Worm (Caenorhabditis elegans): ENCODE results near the gene clec-54.

clec-54 gene

DNA sequence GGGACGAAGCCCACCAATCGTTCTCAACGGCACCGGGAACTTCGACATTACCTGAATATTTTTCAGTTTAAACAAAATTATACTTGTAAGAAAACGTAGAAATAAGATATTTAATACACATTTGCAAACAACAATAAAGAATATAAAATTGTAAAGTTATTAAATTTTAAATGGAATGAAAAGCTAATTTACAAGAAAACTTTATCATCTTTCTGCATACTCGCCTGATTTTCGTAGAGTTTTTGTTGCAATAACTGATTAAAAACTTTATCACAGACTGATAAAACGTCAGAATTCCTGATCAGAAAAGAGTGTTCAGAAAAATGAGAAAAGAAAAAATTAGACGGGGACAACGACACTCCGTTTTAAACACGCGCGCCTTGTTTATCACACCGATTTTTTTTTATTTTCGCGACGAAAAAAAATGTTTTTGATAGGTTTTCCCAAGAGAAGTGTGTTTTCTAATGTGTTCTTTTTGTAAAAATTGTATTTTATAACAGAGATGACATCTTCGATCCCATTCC lies 29.4 kb upstream of the clec-54 start, which contains the start of the genes dlat-1 and fntb-1:
Gene dlat-1, minus strand, starts transcription at position 51 of the 524 bp plus-strand sequence.
Gene fntb-1, plus strand, starts transcription at position 412 of the 524 bp plus-strand sequence.
- TF ChIP-seq mec-3 (tag; optimal IDR thresholded peaks at IDR 0.05; ENCODE audit: borderline replicate concordance), result no peak
- TF ChIP-seq elt-2 (tag; optimal IDR thresholded peaks at IDR 0.05), result peak; percentile 89

DNA sequence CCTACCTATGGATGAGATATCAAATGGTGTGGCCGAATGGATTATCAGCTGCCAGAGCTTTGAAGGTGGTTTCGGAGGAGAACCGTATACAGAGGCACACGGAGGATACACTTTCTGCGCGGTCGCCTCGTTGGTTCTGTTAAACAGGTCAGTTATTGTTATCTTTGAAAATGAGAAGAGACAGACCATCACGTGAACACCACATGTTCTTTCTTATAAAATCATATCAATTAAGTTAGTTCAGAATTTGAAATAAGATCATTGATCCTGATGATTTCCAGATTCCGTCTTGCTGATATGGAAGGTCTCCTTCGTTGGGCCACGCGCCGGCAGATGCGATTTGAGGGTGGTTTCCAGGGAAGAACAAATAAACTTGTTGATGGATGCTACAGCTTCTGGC lies 28.0 kb upstream of the clec-54 start:
- TF ChIP-seq ahr-1 (tag; optimal IDR thresholded peaks at IDR 0.05) (no peak), syd-9 (tag; optimal IDR thresholded peaks at IDR 0.05) (no peak), ceh-34 (tag; optimal IDR thresholded peaks at IDR 0.05) (no peak), pat-9 (tag; optimal IDR thresholded peaks at IDR 0.05) (no peak), sox-4 (tag; optimal IDR thresholded peaks at IDR 0.05) (no peak), hlh-30 (tag; optimal IDR thresholded peaks at IDR 0.05; ENCODE audit: insufficient read depth) (no peak)

DNA sequence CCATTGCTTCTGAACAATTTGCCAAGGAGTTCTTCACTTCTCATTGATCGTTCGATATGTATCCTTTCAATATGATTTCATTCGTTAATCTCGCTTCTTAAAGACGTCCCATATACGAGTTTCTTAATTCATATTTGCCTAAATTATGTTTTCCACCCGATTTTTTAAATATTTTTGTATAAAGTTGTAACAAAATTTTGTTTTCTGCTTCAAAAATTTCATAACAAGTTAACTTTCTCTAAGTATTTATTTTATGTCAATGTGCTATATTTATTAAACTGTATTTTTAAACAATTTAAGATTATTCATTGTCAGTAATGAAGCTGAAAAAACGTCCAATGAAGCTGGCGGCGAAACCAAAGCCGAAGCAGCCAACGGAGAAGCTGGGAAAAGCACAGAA lies 27.3 kb upstream of the clec-54 start, which contains the start of gene F23B12.7:
Gene F23B12.7, plus strand, starts transcription at position 301 of the 400 bp plus-strand sequence.
- TF ChIP-seq ceh-22 (tag; optimal IDR thresholded peaks at IDR 0.05) (no peak), nhr-232 (tag; optimal IDR thresholded peaks at IDR 0.05) (no peak), K09A11.1 (tag; optimal IDR thresholded peaks at IDR 0.05; ENCODE audit: insufficient read depth) (no peak), ets-4 (tag; optimal IDR thresholded peaks at IDR 0.05) (no peak), ceh-2 (tag; optimal IDR thresholded peaks at IDR 0.05) (no peak), syd-9 (tag; optimal IDR thresholded peaks at IDR 0.05) (no peak), pat-9 (tag; optimal IDR thresholded peaks at IDR 0.05) (no peak), ama-1 (optimal IDR thresholded peaks at IDR 0.05) (no peak), gmeb-2 (tag; optimal IDR thresholded peaks at IDR 0.05) (no peak)

DNA sequence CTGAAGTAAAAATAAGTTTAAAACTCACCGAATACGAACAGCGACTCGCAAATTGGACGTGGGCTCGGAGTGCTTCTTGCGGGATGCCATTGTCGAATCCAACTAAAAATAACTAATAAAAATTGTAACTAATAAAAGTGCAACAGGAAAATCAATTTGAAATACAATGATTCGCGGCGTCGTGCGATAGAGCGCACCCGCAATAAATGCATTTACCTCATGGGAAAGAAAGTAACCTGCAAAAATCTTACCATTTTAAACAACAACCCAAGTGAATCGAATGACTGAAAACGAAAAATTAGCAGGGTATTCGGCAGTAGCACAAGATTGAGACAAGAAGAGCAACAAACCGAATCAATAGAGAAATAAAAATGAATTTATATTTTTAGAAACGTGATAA lies 20.1 kb upstream of the clec-54 start, which contains the start of gene bmk-1:
Gene bmk-1, minus strand, starts transcription at position 359 of the 400 bp plus-strand sequence.
- TF ChIP-seq pat-9 (tag; optimal IDR thresholded peaks at IDR 0.05), result no peak
- no peak for TF ChIP-seq ref-2 (tag; optimal IDR thresholded peaks at IDR 0.05)
- peak; percentile 48 for TF ChIP-seq unc-42 (tag; optimal IDR thresholded peaks at IDR 0.05)

DNA sequence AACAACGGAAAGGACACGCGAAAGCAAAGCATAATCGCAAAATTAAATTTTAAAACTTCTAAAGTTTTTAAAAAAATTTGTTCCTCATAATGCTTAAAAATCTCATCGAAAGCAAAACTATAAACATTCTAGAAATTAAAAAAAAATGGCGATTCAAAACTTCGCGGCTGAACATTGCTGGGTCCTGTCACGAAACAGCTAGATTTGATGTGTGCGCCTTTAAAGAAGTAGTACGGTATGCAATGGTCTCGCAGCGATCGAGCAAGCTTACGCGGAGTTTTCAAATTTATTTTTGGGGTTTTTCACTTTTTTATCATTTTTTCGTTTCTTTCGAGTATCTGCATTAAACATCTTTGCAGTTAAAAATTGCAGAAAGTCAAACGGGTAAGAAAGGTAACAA lies 19.6 kb upstream of the clec-54 start, which contains the start of gene coh-3:
Gene coh-3, plus strand, starts transcription at position 353 of the 400 bp plus-strand sequence.
- TF ChIP-seq lim-6 (tag; optimal IDR thresholded peaks at IDR 0.05) (no peak), hlh-8 (tag; optimal IDR thresholded peaks at IDR 0.05) (no peak), ceh-2 (tag; optimal IDR thresholded peaks at IDR 0.05) (no peak), odd-2 (tag; optimal IDR thresholded peaks at IDR 0.05) (no peak), ref-2 (tag; optimal IDR thresholded peaks at IDR 0.05) (no peak), madf-2 (tag; optimal IDR thresholded peaks at IDR 0.05) (no peak)

DNA sequence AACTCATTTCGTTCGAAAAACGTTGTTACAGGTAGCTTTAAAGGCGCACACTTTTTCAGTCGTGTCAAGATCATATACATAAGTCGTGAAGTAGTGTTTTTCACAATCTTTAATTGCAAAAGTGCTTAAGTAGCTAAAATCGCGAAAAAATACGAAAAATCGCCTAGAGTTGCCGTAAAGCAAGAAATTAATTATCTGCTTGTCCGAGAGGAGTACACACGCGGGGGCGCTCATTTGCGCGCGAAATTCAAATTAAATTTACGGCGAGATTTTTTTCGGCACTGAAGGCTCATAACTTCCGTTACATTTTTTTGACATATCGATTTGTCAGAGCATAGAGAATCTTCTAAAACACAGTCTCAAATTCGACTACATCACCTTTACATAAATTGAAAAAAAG lies 16.6 kb upstream of the clec-54 start:
- TF ChIP-seq pag-3 (tag; optimal IDR thresholded peaks at IDR 0.05; ENCODE audit: borderline replicate concordance) (no peak), unc-86 (tag; optimal IDR thresholded peaks at IDR 0.05) (no peak), T23F11.4 (GFP tag; optimal IDR thresholded peaks at IDR 0.05) (no peak), ceh-9 (tag; optimal IDR thresholded peaks at IDR 0.05) (no peak), ztf-16 (tag; optimal IDR thresholded peaks at IDR 0.05) (no peak), F13H6.1 (tag; optimal IDR thresholded peaks at IDR 0.05) (no peak), ceh-24 (tag; optimal IDR thresholded peaks at IDR 0.05) (no peak), hlh-30 (tag; optimal IDR thresholded peaks at IDR 0.05; ENCODE audit: insufficient read depth) (no peak), ceh-30 (tag; optimal IDR thresholded peaks at IDR 0.05) (no peak), dmd-4 (tag; optimal IDR thresholded peaks at IDR 0.05; ENCODE audit: borderline replicate concordance) (no peak)

Measured in whole organism, late embryonic.